Fruit fly (Drosophila melanogaster) whole organism, pupa: ENCODE data around the gene CG11570.

Source experiments
- CG17806 ChIP-seq: fragments of 200-800 bp; sonication (Bioruptor generic); optimal IDR thresholded peaks from 2 replicates; lab custom pipeline; 2018; ENCODE audit warnings: missing biosample characterization, mild to moderate bottlenecking, missing genetic modification characterization, moderate library complexity
- CG8301 ChIP-seq: fragments of 200-800 bp; sonication (Bioruptor generic); optimal IDR thresholded peaks from 2 replicates; lab custom pipeline; 2018; ENCODE audit warnings: missing biosample characterization, mild to moderate bottlenecking, missing genetic modification characterization
- Ets98B ChIP-seq: fragments of 200-800 bp; sonication (Bioruptor generic); IDR thresholded peaks from 2 replicates; pipeline ENCODE4 v1.3.6; 2022; ENCODE audit warnings: missing biosample characterization, missing genetic modification characterization
- Pif1A ChIP-seq: fragments of 200-800 bp; sonication (Bioruptor generic); optimal IDR thresholded peaks from 3 replicates; lab custom pipeline; 2016; ENCODE audit warnings: missing biosample characterization, missing genetic modification characterization

- no peak for TF ChIP-seq CG17806
- TF ChIP-seq Ets98B (GFP tag; lab: Robert Waterston, UW), result no peak
- no peak for TF ChIP-seq CG8301 (tag; lab: Kevin White, UChicago)
- no peak for TF ChIP-seq Pif1A
Observed at dm6 chr3L:11931619-11932018, 25.9 kb downstream of the CG11570 start.
